Fruit fly (Drosophila melanogaster) Kc167 (cell line): ENCODE results near the gene Rpp20.

ENCODE experiments used
- Myc ChIP-seq: fragments of >200 bp; optimal IDR thresholded peaks from 2 replicates; lab custom pipeline; 2017; ENCODE audit warnings: missing external identifiers
- Sin3A ChIP-seq: fragments of >200 bp; optimal IDR thresholded peaks from 2 replicates; lab custom pipeline; 2018; ENCODE audit warnings: missing external identifiers
- insv ChIP-seq: fragments of >200 bp; optimal IDR thresholded peaks from 3 replicates; lab custom pipeline; 2018; ENCODE audit warnings: missing external identifiers
- psq ChIP-seq: fragments of >200 bp; optimal IDR thresholded peaks from 2 replicates; lab custom pipeline; 2017; ENCODE audit warnings: missing external identifiers
- ttk ChIP-seq: sonication (Bioruptor generic); optimal IDR thresholded peaks from 2 replicates; lab custom pipeline; 2017; ENCODE audit warnings: missing external identifiers

- TF ChIP-seq ttk (no peak), Sin3A (lab: Kevin White, UChicago) (no peak), insv (lab: Kevin White, UChicago) (no peak), psq (lab: Kevin White, UChicago) (no peak), Myc (lab: Kevin White, UChicago) (no peak)
Measured at dm6 chrX:19748565-19748964, 4.3 kb downstream of the Rpp20 start.
